Worm (Caenorhabditis elegans): ENCODE data around the gene R08D7.5.

ce11 chrIII:9007183-9007582 is 33.3 kb downstream of the R08D7.5 start:
- TF ChIP-seq dao-5 (tag; optimal IDR thresholded peaks at IDR 0.05) (no peak), him-1 (tag; optimal IDR thresholded peaks at IDR 0.05) (no peak)

Measured in whole organism, L4/young adult.